Worm (Caenorhabditis elegans) whole organism, L4/young adult: ENCODE results near the gene T26C5.4.

Experiments
- W03F9.2 ChIP-seq: fragments of 150-350 bp; optimal IDR thresholded peaks from 2 replicates; lab custom pipeline; 2014; ENCODE audit warnings: missing biosample characterization, missing genetic modification characterization
- him-1 ChIP-seq: sonication (generic microtip); optimal IDR thresholded peaks from 2 replicates; lab custom pipeline; 2016; ENCODE audit warnings: missing genotype, missing genetic modification reagents, missing genetic modification characterization, missing compliant biosample characterization

DNA sequence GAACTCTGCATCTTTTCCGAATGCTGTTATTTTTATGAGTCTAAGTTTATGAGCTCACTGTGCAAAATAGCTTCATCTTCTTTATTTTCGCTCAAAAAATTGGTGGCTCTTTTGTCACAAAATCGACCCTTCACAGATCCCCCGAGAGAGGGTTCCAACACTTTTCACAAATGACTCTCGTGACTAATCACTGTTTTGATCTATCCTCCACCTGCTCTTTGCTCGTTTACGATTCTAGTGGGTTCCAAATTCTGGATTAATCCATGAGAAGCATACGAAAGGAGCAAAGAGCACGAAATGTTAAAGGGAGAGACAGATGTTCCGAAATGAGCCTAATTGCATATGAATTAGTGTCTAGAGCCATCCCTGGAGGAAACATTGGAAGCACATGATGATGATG lies 11.1 kb upstream of the T26C5.4 start:
- TF ChIP-seq him-1 (tag; lab: Kevin White, UChicago) (no peak), W03F9.2 (tag; lab: Kevin White, UChicago) (no peak)
